Worm (Caenorhabditis elegans): ENCODE measurements around the gene ril-2.
A peak's percentile ranks its signal among the peaks of the same experiment; 100 is the strongest.

DNA sequence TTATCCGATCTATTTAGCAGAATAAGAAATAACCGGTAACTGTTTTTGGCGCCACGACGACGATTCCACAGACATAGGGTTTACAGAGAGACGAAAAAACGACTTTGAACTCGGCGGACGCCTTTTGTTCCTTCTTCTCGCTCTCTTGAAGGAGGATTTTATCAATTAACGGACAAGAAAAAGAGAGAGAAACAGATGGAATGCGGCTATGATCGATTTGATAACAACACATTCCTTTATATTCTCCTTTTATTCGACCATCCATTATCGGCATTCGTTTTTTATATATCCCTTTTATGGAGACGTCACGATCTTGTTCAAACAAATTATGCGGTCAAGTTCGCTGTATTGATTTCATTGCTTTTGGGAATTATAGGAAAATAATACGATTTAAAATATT lies 50.1 kb downstream of the ril-2 start:
- TF ChIP-seq F10E7.11 (tag; optimal IDR thresholded peaks at IDR 0.05) (no peak), F49E8.2 (tag; optimal IDR thresholded peaks at IDR 0.05; ENCODE audit: insufficient read depth) (no peak), unc-62 (GFP tag; optimal IDR thresholded peaks at IDR 0.05) (no peak), snpc-4 (GFP tag; optimal IDR thresholded peaks at IDR 0.05) (no peak), snpc-4 (tag; optimal IDR thresholded peaks at IDR 0.05) (no peak), attf-5 (GFP tag; optimal IDR thresholded peaks at IDR 0.05) (no peak), madf-10 (tag; optimal IDR thresholded peaks at IDR 0.05) (no peak), ceh-91 (GFP tag; IDR thresholded peaks at IDR 0.05) (no peak), nfyb-1 (GFP tag; IDR thresholded peaks at IDR 0.05) (peak; percentile 59; the same call in 1 of the 2 replicates)
